Worm (Caenorhabditis elegans) whole organism, L3 larva: Measurements from ENCODE around the gene rpl-36.

Experiments
- jun-1 ChIP-seq: fragments of 150-350 bp; optimal IDR thresholded peaks from 2 replicates; lab custom pipeline; 2014; ENCODE audit warnings: missing biosample characterization, missing genetic modification reagents, missing genetic modification characterization
- skn-1 ChIP-seq: fragments of 150-350 bp; optimal IDR thresholded peaks from 2 replicates; lab custom pipeline; 2014; ENCODE audit warnings: missing biosample characterization, missing genetic modification characterization

ce11 chrIII:7197973-7198372 is 17.9 kb downstream of the rpl-36 start, which contains the start of gene exos-9:
- no peak for TF ChIP-seq jun-1 (tag; lab: Kevin White, UChicago)
- no peak for TF ChIP-seq skn-1
